Fruit fly (Drosophila melanogaster): ENCODE measurements around the gene CG12065.

The CG12065 gene

DNA sequence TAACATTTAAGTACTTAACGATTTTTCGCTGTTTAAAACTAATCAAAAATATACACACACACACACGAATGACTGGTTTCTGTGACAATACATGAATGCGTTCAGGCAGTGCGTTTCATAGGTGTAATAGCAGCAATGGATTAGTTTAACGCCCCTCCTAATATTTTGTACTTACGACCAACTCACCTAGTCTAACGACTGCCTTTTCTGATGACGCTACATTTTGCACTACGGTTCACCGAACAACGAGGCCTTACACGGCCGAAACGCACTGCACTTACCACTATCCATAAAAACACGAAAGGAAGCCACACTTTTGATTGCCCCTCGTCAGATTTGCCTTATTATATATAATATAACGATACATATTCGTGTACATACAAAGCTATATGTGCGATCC lies 27.1 kb downstream of the CG12065 start (continued):
- peak; percentile 47 for TF ChIP-seq Oli (tag; optimal IDR thresholded peaks at IDR 0.05)
- TF ChIP-seq CG12071 (GFP tag; optimal IDR thresholded peaks at IDR 0.05) = no peak
- peak; percentile 25; the same call in 1 of the 2 replicates for TF ChIP-seq sim (GFP tag; IDR thresholded peaks at IDR 0.05)
- TF ChIP-seq z (GFP tag; IDR thresholded peaks at IDR 0.05) = no peak
- TF ChIP-seq dimm (GFP tag; IDR thresholded peaks at IDR 0.05) = no peak
- TF ChIP-seq CG10267 (tag; optimal IDR thresholded peaks at IDR 0.05) = no peak
- TF ChIP-seq CG2712 (tag; optimal IDR thresholded peaks at IDR 0.05) = peak; percentile 44
- 0 out of 2 replicates have a peak, but pooled peaks have one; percentile 29 for TF ChIP-seq slbo (GFP tag; IDR thresholded peaks at IDR 0.05)
- TF ChIP-seq CG1602 (GFP tag; optimal IDR thresholded peaks at IDR 0.05) = peak; percentile 30
- TF ChIP-seq pzg (GFP tag; optimal IDR thresholded peaks at IDR 0.05) = no peak
- TF ChIP-seq zen (tag; optimal IDR thresholded peaks at IDR 0.05) = peak; percentile 36
- TF ChIP-seq CG17568 (GFP tag; optimal IDR thresholded peaks at IDR 0.05) = no peak
- no peak for TF ChIP-seq CG15073 (GFP tag; optimal IDR thresholded peaks at IDR 0.05)
- TF ChIP-seq ara (GFP tag; IDR thresholded peaks at IDR 0.05) = peak; percentile 34; the same call in 1 of the 2 replicates
- TF ChIP-seq Awh (GFP tag; IDR thresholded peaks at IDR 0.05) = 0 out of 2 replicates have a peak, but pooled peaks have one; percentile 30
- TF ChIP-seq cg (GFP tag; optimal IDR thresholded peaks at IDR 0.05) = no peak
- TF ChIP-seq insv (GFP tag; optimal IDR thresholded peaks at IDR 0.05) = no peak
- TF ChIP-seq oc (tag; optimal IDR thresholded peaks at IDR 0.05) = peak; percentile 57
- TF ChIP-seq az2 (GFP tag; optimal IDR thresholded peaks at IDR 0.05) = peak; percentile 39
- TF ChIP-seq Ssrp (tag; optimal IDR thresholded peaks at IDR 0.05) = peak; percentile 43
- TF ChIP-seq CG2889 (GFP tag; IDR thresholded peaks at IDR 0.05) = 0 out of 3 replicates have a peak, but pooled peaks have one; percentile 6
- TF ChIP-seq mam (GFP tag; optimal IDR thresholded peaks at IDR 0.05) = peak; percentile 10
- TF ChIP-seq CG4820 (GFP tag; optimal IDR thresholded peaks at IDR 0.05) = peak; percentile 8
- TF ChIP-seq row (GFP tag; IDR thresholded peaks at IDR 0.05) = peak; percentile 51; the same call in 2 of the 3 replicates
- TF ChIP-seq CG9727 (GFP tag; optimal IDR thresholded peaks at IDR 0.05) = peak; percentile 22
- no peak for TF ChIP-seq B-H1 (GFP tag; IDR thresholded peaks at IDR 0.05)
- TF ChIP-seq Oaz (GFP tag; IDR thresholded peaks at IDR 0.05) = no peak
- no peak for TF ChIP-seq vfl (GFP tag; optimal IDR thresholded peaks at IDR 0.05)
- no peak for TF ChIP-seq CG3281 (GFP tag; optimal IDR thresholded peaks at IDR 0.05)
- TF ChIP-seq CG10431 (GFP tag; optimal IDR thresholded peaks at IDR 0.05) = no peak
- TF ChIP-seq CG6765 (GFP tag; optimal IDR thresholded peaks at IDR 0.05) = no peak
- peak; percentile 29; the same call in 2 of the 3 replicates for TF ChIP-seq Aef1 (GFP tag; IDR thresholded peaks at IDR 0.05)
- TF ChIP-seq ken (GFP tag; IDR thresholded peaks at IDR 0.05) = peak; percentile 60; the same call in 1 of the 3 replicates
- TF ChIP-seq ATbp (GFP tag; optimal IDR thresholded peaks at IDR 0.05) = no peak
- TF ChIP-seq nerfin-2 (GFP tag; IDR thresholded peaks at IDR 0.05; ENCODE audit: partially characterized antibody) = no peak
- TF ChIP-seq h (optimal IDR thresholded peaks at IDR 0.05) = no peak
- no peak for TF ChIP-seq Jarid2 (GFP tag; optimal IDR thresholded peaks at IDR 0.05)
- no peak for TF ChIP-seq CG6254 (GFP tag; optimal IDR thresholded peaks at IDR 0.05)
- peak; percentile 23 for TF ChIP-seq ems (GFP tag; optimal IDR thresholded peaks at IDR 0.05)
- peak; percentile 62 for TF ChIP-seq Ptx1 (GFP tag; IDR thresholded peaks at IDR 0.05)
- TF ChIP-seq peb (GFP tag; IDR thresholded peaks at IDR 0.05) = 0 out of 2 replicates have a peak, but pooled peaks have one; percentile 18
- peak; percentile 19 for TF ChIP-seq CG10654 (GFP tag; optimal IDR thresholded peaks at IDR 0.05)
- peak; percentile 23 for TF ChIP-seq Hsf (GFP tag; optimal IDR thresholded peaks at IDR 0.05)
- TF ChIP-seq Max (GFP tag; optimal IDR thresholded peaks at IDR 0.05) = no peak
- TF ChIP-seq fru (optimal IDR thresholded peaks at IDR 0.05) = no peak
- peak; percentile 44 for TF ChIP-seq CG10959 (GFP tag; IDR thresholded peaks at IDR 0.05)
- TF ChIP-seq ranshi (GFP tag; IDR thresholded peaks at IDR 0.05) = 0 out of 2 replicates have a peak, but pooled peaks have one; percentile 30
- peak; percentile 58; the same call in 3 of the 4 replicates for TF ChIP-seq Gug (GFP tag; IDR thresholded peaks at IDR 0.05)
- TF ChIP-seq Six4 (GFP tag; optimal IDR thresholded peaks at IDR 0.05) = no peak
- no peak for TF ChIP-seq Sin3A (optimal IDR thresholded peaks at IDR 0.05)
- TF ChIP-seq CG6683 (GFP tag; optimal IDR thresholded peaks at IDR 0.05) = no peak
- no peak for TF ChIP-seq Poxn (GFP tag; IDR thresholded peaks at IDR 0.05)
- no peak for TF ChIP-seq NC2α (GFP tag; optimal IDR thresholded peaks at IDR 0.05)

Data from whole organism, embryonic.